Worm (Caenorhabditis elegans): ENCODE measurements around the gene ZK666.8.
A peak's percentile ranks its signal among the peaks of the same experiment; 100 is the strongest.

ZK666.8 gene

ce11 chrII:10510242-10510641 lies 17.3 kb upstream of the ZK666.8 start, which contains the start of gene F59B10.3:
TSS of gene F59B10.3 (plus strand) at chrII:10510542.
- TF ChIP-seq T22C8.4 (GFP tag; IDR thresholded peaks at IDR 0.05) (no peak), ztf-23 (GFP tag; IDR thresholded peaks at IDR 0.05) (no peak), tab-1 (GFP tag; IDR thresholded peaks at IDR 0.05) (no peak), flt-1 (GFP tag; IDR thresholded peaks at IDR 0.05) (no peak), ref-1 (GFP tag; conservative IDR thresholded peaks at IDR 0.05) (no peak), ztf-29 (GFP tag; IDR thresholded peaks at IDR 0.05) (no peak), cog-1 (tag; optimal IDR thresholded peaks at IDR 0.05) (no peak), med-1 (GFP tag; optimal IDR thresholded peaks at IDR 0.05; ENCODE audit: insufficient read depth) (no peak), klf-2 (GFP tag; conservative IDR thresholded peaks at IDR 0.05) (no peak)

- TF ChIP-seq flt-1 (GFP tag; IDR thresholded peaks at IDR 0.05) = no peak
- TF ChIP-seq ref-1 (GFP tag; conservative IDR thresholded peaks at IDR 0.05) = no peak
Observed at ce11 chrII:10509746-10510145, 16.8 kb upstream of the ZK666.8 start, which contains the start of gene F59B10.2. TSS of gene F59B10.2 (minus strand) at chrII:10509846.

DNA sequence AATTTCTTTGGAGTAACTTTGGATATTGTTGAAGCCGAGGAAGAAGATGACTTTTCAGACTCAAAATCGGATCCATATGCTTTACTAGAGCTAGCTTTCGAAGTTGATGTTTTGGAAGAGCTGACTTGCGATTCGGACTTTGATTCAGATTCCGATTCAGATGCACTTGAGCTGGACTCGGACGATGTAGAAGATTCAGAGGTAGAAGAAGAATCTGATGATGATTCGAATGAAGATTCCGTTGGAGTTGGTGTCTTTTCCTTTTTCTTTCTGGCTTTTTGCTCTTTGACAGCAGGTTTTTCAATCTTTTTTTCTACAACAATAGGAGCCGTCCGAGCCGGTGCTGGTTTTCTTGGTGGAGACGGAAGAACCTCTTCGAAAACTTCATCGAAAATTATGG lies 15.0 kb upstream of the ZK666.8 start:
- TF ChIP-seq ref-1 (GFP tag; conservative IDR thresholded peaks at IDR 0.05) (no peak), flt-1 (GFP tag; IDR thresholded peaks at IDR 0.05) (no peak), ztf-29 (GFP tag; IDR thresholded peaks at IDR 0.05) (no peak)

ce11 chrII:10505949-10506348 lies 13.0 kb upstream of the ZK666.8 start:
- TF ChIP-seq cog-1 (tag; optimal IDR thresholded peaks at IDR 0.05) = no peak
- no peak for TF ChIP-seq ztf-23 (GFP tag; IDR thresholded peaks at IDR 0.05)
- TF ChIP-seq ztf-29 (GFP tag; IDR thresholded peaks at IDR 0.05) = no peak
- no peak for TF ChIP-seq klf-2 (GFP tag; conservative IDR thresholded peaks at IDR 0.05)
- no peak for TF ChIP-seq T22C8.4 (GFP tag; IDR thresholded peaks at IDR 0.05)
- TF ChIP-seq ref-1 (GFP tag; conservative IDR thresholded peaks at IDR 0.05) = no peak

ce11 chrII:10504729-10505128 lies 11.8 kb upstream of the ZK666.8 start:
- TF ChIP-seq klf-2 (GFP tag; conservative IDR thresholded peaks at IDR 0.05) (no peak), med-1 (GFP tag; optimal IDR thresholded peaks at IDR 0.05; ENCODE audit: insufficient read depth) (no peak), cog-1 (tag; optimal IDR thresholded peaks at IDR 0.05) (no peak), tab-1 (GFP tag; IDR thresholded peaks at IDR 0.05) (no peak), ref-1 (GFP tag; conservative IDR thresholded peaks at IDR 0.05) (no peak), T22C8.4 (GFP tag; IDR thresholded peaks at IDR 0.05) (no peak), flt-1 (GFP tag; IDR thresholded peaks at IDR 0.05) (no peak), ztf-29 (GFP tag; IDR thresholded peaks at IDR 0.05) (no peak)

DNA sequence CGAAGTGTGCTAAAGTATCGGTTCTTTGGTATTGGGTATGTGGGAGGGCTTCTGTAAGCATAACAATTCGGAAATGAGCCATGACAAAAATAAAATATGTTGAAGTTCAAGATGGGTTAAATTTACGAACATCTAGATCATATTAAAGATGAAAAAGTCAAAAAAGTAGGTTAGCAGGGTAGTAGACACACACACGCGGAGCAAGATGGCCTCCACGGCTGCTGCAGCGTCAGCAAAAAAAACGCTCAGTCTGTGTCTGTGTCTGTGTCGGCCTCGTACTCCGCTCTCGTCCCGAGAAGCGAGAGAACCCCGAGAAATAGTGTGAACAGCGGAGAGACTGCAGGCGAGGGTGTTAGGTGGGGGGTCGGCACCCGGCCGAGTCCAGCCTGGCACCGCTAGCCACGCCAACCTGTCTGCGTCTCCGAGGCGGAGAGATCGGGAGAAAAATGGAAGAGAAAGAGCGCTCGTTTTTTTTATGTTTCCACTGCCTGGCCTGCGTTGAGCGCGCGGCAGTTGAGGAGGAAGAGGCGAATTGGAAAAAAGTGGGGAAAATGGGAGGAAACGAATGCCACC lies 9.6 kb upstream of the ZK666.8 start, which contains the start of gene myrf-1:
myrf-1 (minus strand) TSS at position 51 of the 573 bp plus-strand sequence.
- TF ChIP-seq flt-1 (GFP tag; IDR thresholded peaks at IDR 0.05) (0 out of 2 replicates have a peak, but pooled peaks have one; percentile 6), klf-2 (GFP tag; conservative IDR thresholded peaks at IDR 0.05) (no peak), T22C8.4 (GFP tag; IDR thresholded peaks at IDR 0.05) (no peak), cog-1 (tag; optimal IDR thresholded peaks at IDR 0.05) (peak; percentile 72), ref-1 (GFP tag; conservative IDR thresholded peaks at IDR 0.05) (no peak), tab-1 (GFP tag; IDR thresholded peaks at IDR 0.05) (0 out of 2 replicates have a peak, but pooled peaks have one; percentile 67), ztf-23 (GFP tag; IDR thresholded peaks at IDR 0.05) (peak; percentile 56; the same call in 1 of the 2 replicates)

ce11 chrII:10501578-10501977 lies 8.6 kb upstream of the ZK666.8 start:
- TF ChIP-seq ztf-23 (GFP tag; IDR thresholded peaks at IDR 0.05) (no peak), tab-1 (GFP tag; IDR thresholded peaks at IDR 0.05) (no peak), T22C8.4 (GFP tag; IDR thresholded peaks at IDR 0.05) (no peak), ref-1 (GFP tag; conservative IDR thresholded peaks at IDR 0.05) (no peak), ztf-29 (GFP tag; IDR thresholded peaks at IDR 0.05) (no peak), cog-1 (tag; optimal IDR thresholded peaks at IDR 0.05) (no peak)

DNA sequence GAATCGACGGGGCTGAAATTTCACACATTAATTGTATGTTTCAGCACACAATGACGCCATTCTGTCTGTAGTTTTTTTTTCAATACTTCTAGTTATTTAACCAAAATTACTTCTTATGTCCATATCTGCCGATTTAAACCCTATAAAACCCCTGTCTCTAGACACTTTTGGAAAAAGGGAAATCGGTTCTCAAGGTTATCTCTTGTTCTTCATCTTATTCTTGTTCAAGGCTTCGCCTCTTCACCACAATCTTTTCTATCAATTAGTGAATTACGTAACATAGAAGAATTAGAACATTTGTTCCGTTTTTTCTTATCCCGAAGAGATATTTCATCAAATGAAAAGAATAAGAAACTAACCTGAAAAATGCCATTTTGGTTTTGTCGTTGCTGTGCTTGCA lies 7.7 kb upstream of the ZK666.8 start:
- no peak for TF ChIP-seq tab-1 (GFP tag; IDR thresholded peaks at IDR 0.05)
- no peak for TF ChIP-seq T22C8.4 (GFP tag; IDR thresholded peaks at IDR 0.05)

ce11 chrII:10495912-10496311 lies 3.0 kb upstream of the ZK666.8 start, which contains the start of gene ZK666.12:
TSS of gene ZK666.12 (plus strand) at chrII:10496212.
- TF ChIP-seq ref-1 (GFP tag; conservative IDR thresholded peaks at IDR 0.05) = no peak
- TF ChIP-seq tab-1 (GFP tag; IDR thresholded peaks at IDR 0.05) = no peak
- TF ChIP-seq flt-1 (GFP tag; IDR thresholded peaks at IDR 0.05) = no peak
- no peak for TF ChIP-seq T22C8.4 (GFP tag; IDR thresholded peaks at IDR 0.05)
- no peak for TF ChIP-seq med-1 (GFP tag; optimal IDR thresholded peaks at IDR 0.05; ENCODE audit: insufficient read depth)

DNA sequence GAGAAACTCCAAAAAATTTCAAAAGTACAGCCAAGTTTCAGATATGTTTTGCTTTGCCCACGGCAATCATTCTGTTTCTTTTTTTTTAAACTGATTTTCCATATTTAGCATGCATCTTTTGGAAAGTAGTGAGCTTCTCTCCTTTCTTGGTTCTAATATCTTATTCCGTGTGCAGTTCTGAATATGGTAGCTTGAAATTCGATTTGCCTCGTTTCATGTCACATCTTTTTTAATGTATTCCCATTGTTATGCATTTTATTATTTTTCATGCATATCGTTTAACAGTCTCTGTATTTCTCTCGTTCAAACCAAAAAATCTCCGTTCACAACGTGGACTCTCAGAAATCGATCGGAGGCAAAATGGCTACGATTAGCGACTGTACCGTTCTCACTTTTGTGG lies 1.5 kb upstream of the ZK666.8 start, which contains the start of gene ZK666.14:
ZK666.14 (plus strand) TSS at position 301 of the 400 bp plus-strand sequence.
- TF ChIP-seq ref-1 (GFP tag; conservative IDR thresholded peaks at IDR 0.05) = no peak
- TF ChIP-seq tab-1 (GFP tag; IDR thresholded peaks at IDR 0.05) = no peak
- TF ChIP-seq ztf-23 (GFP tag; IDR thresholded peaks at IDR 0.05) = no peak
- TF ChIP-seq ztf-29 (GFP tag; IDR thresholded peaks at IDR 0.05) = no peak
- no peak for TF ChIP-seq cog-1 (tag; optimal IDR thresholded peaks at IDR 0.05)
- TF ChIP-seq T22C8.4 (GFP tag; IDR thresholded peaks at IDR 0.05) = no peak
- no peak for TF ChIP-seq med-1 (GFP tag; optimal IDR thresholded peaks at IDR 0.05; ENCODE audit: insufficient read depth)
- TF ChIP-seq klf-2 (GFP tag; conservative IDR thresholded peaks at IDR 0.05) = no peak
- no peak for TF ChIP-seq flt-1 (GFP tag; IDR thresholded peaks at IDR 0.05)

- TF ChIP-seq ref-1 (GFP tag; conservative IDR thresholded peaks at IDR 0.05) (no peak), flt-1 (GFP tag; IDR thresholded peaks at IDR 0.05) (no peak), med-1 (GFP tag; optimal IDR thresholded peaks at IDR 0.05; ENCODE audit: insufficient read depth) (no peak), T22C8.4 (GFP tag; IDR thresholded peaks at IDR 0.05) (no peak), klf-2 (GFP tag; conservative IDR thresholded peaks at IDR 0.05) (no peak), ztf-23 (GFP tag; IDR thresholded peaks at IDR 0.05) (no peak), tab-1 (GFP tag; IDR thresholded peaks at IDR 0.05) (no peak), ztf-29 (GFP tag; IDR thresholded peaks at IDR 0.05) (no peak), cog-1 (tag; optimal IDR thresholded peaks at IDR 0.05) (no peak)
Observed at ce11 chrII:10490329-10490728, 2.6 kb downstream of the ZK666.8 start, which contains the start of gene clec-61. TSS of gene clec-61 (minus strand) at chrII:10490537.
